Worm (Caenorhabditis elegans) whole organism, young adult: Measurements from ENCODE around the gene C35B1.9.
"Not testable (repeated sequence)": the region's sequence is repeated elsewhere in the genome, so short reads cannot be mapped to it uniquely, and the experiment has no call there.

Experiments
- B0336.3 ChIP-seq: fragments of 200-800 bp; sonication (Bioruptor generic); IDR thresholded peaks from 2 replicates; pipeline ENCODE4 v1.3.6; 2022; ENCODE audit warnings: missing genetic modification characterization, missing compliant biosample characterization
- F10E7.11 ChIP-seq: sonication (generic microtip); optimal IDR thresholded peaks from 2 replicates; lab custom pipeline; 2017; ENCODE audit warnings: mild to moderate bottlenecking, missing genetic modification characterization, moderate library complexity, missing compliant biosample characterization
- F23B12.7 ChIP-seq: sonication (generic microtip); optimal IDR thresholded peaks from 2 replicates; lab custom pipeline; 2017; ENCODE audit warnings: missing genetic modification characterization, mild to moderate bottlenecking, missing compliant biosample characterization, antibody characterized with exemption, moderate library complexity; ENCODE audit not compliant: insufficient read depth
- F33H1.4 ChIP-seq: fragments of 200-800 bp; sonication (Bioruptor generic); IDR thresholded peaks from 2 replicates; pipeline ENCODE4 v1.3.6; 2022; ENCODE audit warnings: missing genetic modification reagents, missing genetic modification characterization, missing compliant biosample characterization
- F57A8.1 ChIP-seq: fragments of 200-800 bp; sonication (Bioruptor generic); optimal IDR thresholded peaks from 2 replicates; lab custom pipeline; 2018; ENCODE audit warnings: mild to moderate bottlenecking, missing genetic modification characterization, moderate library complexity, missing compliant biosample characterization
- T26A5.8 ChIP-seq: sonication (generic microtip); optimal IDR thresholded peaks from 2 replicates; lab custom pipeline; 2016; ENCODE audit warnings: missing genetic modification characterization, missing compliant biosample characterization
- Y53F4B.3 ChIP-seq: fragments of 200-800 bp; sonication (Bioruptor generic); IDR thresholded peaks from 2 replicates; pipeline ENCODE4 v1.3.6; 2022; ENCODE audit warnings: missing genetic modification reagents, missing genetic modification characterization, missing compliant biosample characterization
- Y67H2A.10 ChIP-seq: fragments of 200-800 bp; sonication (Bioruptor generic); conservative IDR thresholded peaks from 2 replicates; pipeline ENCODE4 v1.3.6; 2022; ENCODE audit warnings: missing genetic modification reagents, missing genetic modification characterization, missing compliant biosample characterization
- Y79H2A.3 ChIP-seq: fragments of 200-800 bp; sonication (Bioruptor generic); conservative IDR thresholded peaks from 2 replicates; pipeline ENCODE4 v1.3.6; 2022; ENCODE audit warnings: missing genetic modification reagents, missing genetic modification characterization, missing compliant biosample characterization
- Y95B8A.8 ChIP-seq: fragments of 200-800 bp; sonication (Bioruptor generic); IDR thresholded peaks from 2 replicates; pipeline ENCODE4 v1.3.6; 2022; ENCODE audit warnings: missing genetic modification reagents, missing genetic modification characterization, missing compliant biosample characterization
- aptf-2 ChIP-seq: fragments of 200-800 bp; sonication (Bioruptor generic); conservative IDR thresholded peaks from 2 replicates; pipeline ENCODE4 v1.3.6; 2022; ENCODE audit warnings: missing genetic modification reagents, missing genetic modification characterization, missing compliant biosample characterization
- athp-1 ChIP-seq: sonication (generic microtip); optimal IDR thresholded peaks from 2 replicates; lab custom pipeline; 2017; ENCODE audit warnings: mild to moderate bottlenecking, missing genetic modification characterization, missing compliant biosample characterization
- bed-1 ChIP-seq: fragments of 200-800 bp; sonication (Bioruptor generic); IDR thresholded peaks from 2 replicates; pipeline ENCODE4 v1.3.6; 2022; ENCODE audit warnings: missing genetic modification reagents, missing genetic modification characterization, missing compliant biosample characterization
- cebp-1 ChIP-seq, 2 experiments: fragments of 200-800 bp in 1 of 2; sonication (Bioruptor generic) in 1 of 2; sonication (generic microtip) in 1 of 2; IDR thresholded peaks in 1 of 2; optimal IDR thresholded peaks in 1 of 2; 2 replicates each; pipeline versions ENCODE4 v1.3.6 to Lab custom; 2017 to 2022; ENCODE audit warnings: missing compliant biosample characterization in 2 of 2, missing genetic modification characterization in 2 of 2, mild to moderate bottlenecking in 1 of 2, missing genetic modification reagents in 1 of 2, moderate library complexity in 1 of 2
- ceh-79 ChIP-seq: sonication (generic microtip); optimal IDR thresholded peaks from 2 replicates; lab custom pipeline; 2017; ENCODE audit warnings: mild to moderate bottlenecking, missing genetic modification characterization, missing compliant biosample characterization
- chd-7 ChIP-seq: sonication (generic microtip); optimal IDR thresholded peaks from 2 replicates; lab custom pipeline; 2016; ENCODE audit warnings: mild to moderate bottlenecking, missing genetic modification characterization, moderate library complexity, missing compliant biosample characterization
- dox-1 ChIP-seq: fragments of 200-800 bp; sonication (Bioruptor generic); IDR thresholded peaks from 2 replicates; pipeline ENCODE4 v1.3.6; 2022; ENCODE audit warnings: missing genetic modification reagents, missing genetic modification characterization, missing compliant biosample characterization
- egl-18 ChIP-seq: fragments of 200-800 bp; sonication (Bioruptor generic); IDR thresholded peaks from 2 replicates; pipeline ENCODE4 v1.3.6; 2022; ENCODE audit warnings: missing genetic modification reagents, missing genetic modification characterization, missing compliant biosample characterization
- ets-4 ChIP-seq: fragments of 200-800 bp; sonication (Bioruptor generic); optimal IDR thresholded peaks from 2 replicates; lab custom pipeline; 2018; ENCODE audit warnings: mild to moderate bottlenecking, missing genetic modification characterization, missing compliant biosample characterization
- him-1 ChIP-seq: sonication (generic microtip); optimal IDR thresholded peaks from 2 replicates; lab custom pipeline; 2016; ENCODE audit warnings: missing genotype, missing genetic modification reagents, missing genetic modification characterization, missing compliant biosample characterization
- let-526 ChIP-seq: fragments of 200-800 bp; sonication (Bioruptor generic); IDR thresholded peaks from 2 replicates; pipeline ENCODE4 v1.3.6; 2022; ENCODE audit warnings: missing genetic modification reagents, missing genetic modification characterization, missing compliant biosample characterization
- lin-26 ChIP-seq: fragments of 200-800 bp; sonication (Bioruptor generic); IDR thresholded peaks from 2 replicates; pipeline ENCODE4 v1.3.6; 2022; ENCODE audit warnings: missing genetic modification reagents, missing genetic modification characterization, missing compliant biosample characterization
- lin-35 ChIP-seq, 3 experiments: fragments of 150-350 bp in 2 of 3; sonication (generic microtip) in 1 of 3; optimal IDR thresholded peaks; 2 replicates each; lab custom pipeline; 2014 to 2018; ENCODE audit warnings: missing biosample characterization in 3 of 3, missing genetic modification characterization in 3 of 3, missing genetic modification reagents in 3 of 3
- lin-40 ChIP-seq: sonication (generic microtip); optimal IDR thresholded peaks from 2 replicates; lab custom pipeline; 2016; ENCODE audit warnings: missing genetic modification characterization, mild to moderate bottlenecking, missing compliant biosample characterization, missing genotype, missing genetic modification reagents
- lin-54 ChIP-seq: fragments of 200-800 bp; sonication (Bioruptor generic); optimal IDR thresholded peaks from 2 replicates; lab custom pipeline; 2018; ENCODE audit warnings: mild to moderate bottlenecking, missing genetic modification characterization, missing compliant biosample characterization
- lir-1 ChIP-seq: fragments of 200-800 bp; sonication (Bioruptor generic); conservative IDR thresholded peaks from 2 replicates; pipeline ENCODE4 v1.3.6; 2022; ENCODE audit warnings: missing genetic modification reagents, missing genetic modification characterization, missing compliant biosample characterization
- madf-8 ChIP-seq: fragments of 200-800 bp; sonication (Bioruptor generic); conservative IDR thresholded peaks from 2 replicates; pipeline ENCODE4 v1.3.6; 2022; ENCODE audit warnings: missing genetic modification reagents, missing genetic modification characterization, missing compliant biosample characterization
- mel-28 ChIP-seq: sonication (generic microtip); optimal IDR thresholded peaks from 2 replicates; lab custom pipeline; 2016; ENCODE audit warnings: borderline replicate concordance, mild to moderate bottlenecking, missing genetic modification characterization, missing compliant biosample characterization
- mxl-1 ChIP-seq: sonication (generic microtip); optimal IDR thresholded peaks from 2 replicates; lab custom pipeline; 2016; ENCODE audit warnings: missing genetic modification characterization, missing compliant biosample characterization
- nfya-2 ChIP-seq: fragments of 200-800 bp; sonication (Bioruptor generic); IDR thresholded peaks from 2 replicates; pipeline ENCODE4 v1.3.6; 2022; ENCODE audit warnings: missing genetic modification reagents, missing genetic modification characterization, missing compliant biosample characterization
- nfyb-1 ChIP-seq: fragments of 200-800 bp; sonication (Bioruptor generic); IDR thresholded peaks from 2 replicates; pipeline ENCODE4 v1.3.6; 2022; ENCODE audit warnings: missing genetic modification reagents, missing genetic modification characterization, missing compliant biosample characterization
- nhr-80 ChIP-seq: sonication (generic microtip); optimal IDR thresholded peaks from 2 replicates; lab custom pipeline; 2016; ENCODE audit warnings: missing genetic modification characterization, missing compliant biosample characterization
- sdz-38 ChIP-seq: sonication (generic microtip); optimal IDR thresholded peaks from 2 replicates; lab custom pipeline; 2016; ENCODE audit warnings: missing genotype, missing genetic modification characterization, missing compliant biosample characterization
- zfh-2 ChIP-seq: fragments of 200-800 bp; sonication (Bioruptor generic); conservative IDR thresholded peaks from 2 replicates; pipeline ENCODE4 v1.3.6; 2022; ENCODE audit warnings: missing genetic modification reagents, missing genetic modification characterization, missing compliant biosample characterization
- ztf-22 ChIP-seq: fragments of 200-800 bp; sonication (Bioruptor generic); optimal IDR thresholded peaks from 2 replicates; lab custom pipeline; 2018; ENCODE audit warnings: mild to moderate bottlenecking, missing genetic modification characterization, moderate library complexity, missing compliant biosample characterization
- ztf-25 ChIP-seq: fragments of 200-800 bp; sonication (Bioruptor generic); IDR thresholded peaks from 2 replicates; pipeline ENCODE4 v1.3.6; 2022; ENCODE audit warnings: missing genetic modification reagents, missing genetic modification characterization, missing compliant biosample characterization
- ztf-28 ChIP-seq: fragments of 200-800 bp; sonication (Bioruptor generic); IDR thresholded peaks from 2 replicates; pipeline ENCODE4 v1.3.6; 2022; ENCODE audit warnings: missing genetic modification reagents, missing genetic modification characterization, missing compliant biosample characterization

The C35B1.9 gene

ce11 chrIV:4080846-4081245 lies at the start of gene C35B1.9, which contains the start of gene C35B1.3:
TSS of gene C35B1.9 (minus strand) at chrIV:4080946.
TSS of gene C35B1.3 (plus strand) at chrIV:4081151.
- no peak for TF ChIP-seq F57A8.1 (GFP tag; lab: Kevin White, UChicago)
- no peak for TF ChIP-seq F23B12.7 (tag; lab: Kevin White, UChicago)
- TF ChIP-seq egl-18 = no peak
- no peak for TF ChIP-seq dox-1 (GFP tag; lab: Robert Waterston, UW)
- TF ChIP-seq Y95B8A.8 (GFP tag; lab: Robert Waterston, UW) = no peak
- no peak for TF ChIP-seq nfya-2
- TF ChIP-seq athp-1 (tag; lab: Kevin White, UChicago) = no peak
- no peak for TF ChIP-seq mel-28 (tag; lab: Kevin White, UChicago)

DNA sequence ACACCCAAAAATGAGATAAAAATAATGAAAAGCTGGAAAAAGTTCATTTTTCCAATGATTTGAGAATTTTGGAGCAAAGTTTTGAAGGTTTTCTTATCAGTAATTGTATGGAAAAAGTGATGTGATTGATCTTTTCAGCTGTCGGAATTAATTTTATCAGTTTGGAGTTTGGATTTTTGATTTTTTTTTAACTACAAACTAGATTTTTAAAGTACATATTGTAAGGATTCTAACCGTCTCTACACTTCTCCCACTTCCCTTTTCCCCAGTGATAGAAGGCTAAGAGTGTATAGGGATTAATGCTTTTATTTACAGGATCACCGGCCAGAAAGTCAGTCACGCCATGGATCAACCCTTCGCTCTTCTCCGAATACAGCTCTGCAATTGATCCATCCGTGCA lies 44.9 kb upstream of the C35B1.9 start, which contains the start of gene F49F1.7:
F49F1.7 (minus strand) TSS at position 101 of the 400 bp plus-strand sequence.
- not testable (repeated sequence) for TF ChIP-seq sdz-38 (tag; lab: Kevin White, UChicago); bed-1; mxl-1 (tag; lab: Kevin White, UChicago)

ce11 chrIV:4123083-4123482 lies 42.3 kb upstream of the C35B1.9 start, which contains the start of gene mul-1:
TSS of gene mul-1 (minus strand) at chrIV:4123166.
- TF ChIP-seq nhr-80 (tag; lab: Kevin White, UChicago) (peak; percentile 46), Y53F4B.3 (GFP tag; lab: Robert Waterston, UW) (no peak)

DNA sequence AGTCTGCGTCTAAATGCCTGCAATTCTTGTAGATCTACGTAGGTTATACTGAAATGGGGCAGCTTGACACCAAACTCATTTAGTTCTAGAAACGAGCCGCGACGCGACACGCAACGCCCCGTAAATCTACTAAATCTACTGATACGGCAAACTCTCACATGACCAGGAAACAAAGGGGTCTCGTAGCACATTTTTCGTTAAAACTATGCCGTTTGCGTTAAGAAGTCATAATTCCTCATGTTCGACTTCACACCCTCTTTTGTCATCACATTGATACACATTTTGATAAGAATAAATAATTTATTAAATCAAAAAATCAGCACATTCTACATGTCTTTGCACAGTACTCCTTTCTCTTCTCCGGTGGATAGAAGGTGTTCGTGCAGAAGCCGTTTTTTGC lies 40.3 kb upstream of the C35B1.9 start:
- TF ChIP-seq nhr-80 (tag; lab: Kevin White, UChicago) (peak; percentile 19), aptf-2 (no peak)

- no peak for TF ChIP-seq ztf-25 (GFP tag; lab: Robert Waterston, UW)
- TF ChIP-seq aptf-2 = no peak
- no peak for TF ChIP-seq lin-26 (GFP tag; lab: Robert Waterston, UW)
- TF ChIP-seq Y79H2A.3 = no peak
These were observed 39.5 kb upstream of the C35B1.9 start, which contains the start of gene F49F1.5 for ce11 chrIV:4120263-4120662. TSS of gene F49F1.5 (minus strand) at chrIV:4120415.

- TF ChIP-seq nfyb-1 (GFP tag; lab: Robert Waterston, UW) (no peak), F10E7.11 (no peak), nhr-80 (tag; lab: Kevin White, UChicago) (peak; percentile 17), lir-1 (no peak), F33H1.4 (no peak)
- TF ChIP-seq, all 124 proteins: peak for 1
These were observed 36.7 kb upstream of the C35B1.9 start, which contains the start of gene drd-50 for ce11 chrIV:4117432-4117831. TSS of gene drd-50 (plus strand) at chrIV:4117732.

- no peak for TF ChIP-seq chd-7
- TF ChIP-seq T26A5.8 (tag; lab: Kevin White, UChicago) = no peak
- no peak for TF ChIP-seq him-1 (tag; lab: Kevin White, UChicago)
- TF ChIP-seq lin-35 (GFP tag; optimal IDR thresholded peaks at IDR 0.05; lab: Kevin White, UChicago) = no peak
- TF ChIP-seq let-526 = no peak
- TF ChIP-seq Y67H2A.10 (GFP tag; lab: Robert Waterston, UW) = no peak
- TF ChIP-seq lin-40 (tag; lab: Kevin White, UChicago) = no peak
- no peak for TF ChIP-seq cebp-1 (GFP tag; IDR thresholded peaks at IDR 0.05; lab: Robert Waterston, UW)
- TF ChIP-seq cebp-1 (tag; optimal IDR thresholded peaks at IDR 0.05; lab: Kevin White, UChicago) = no peak
- TF ChIP-seq ets-4 = no peak
- no peak for TF ChIP-seq ztf-22 (GFP tag; lab: Kevin White, UChicago)
- no peak for TF ChIP-seq madf-8 (GFP tag; lab: Robert Waterston, UW)
- TF ChIP-seq ceh-79 = no peak
- TF ChIP-seq ztf-28 = no peak
- no peak for TF ChIP-seq zfh-2 (GFP tag; lab: Robert Waterston, UW)
- no peak for TF ChIP-seq F23B12.7 (tag; lab: Kevin White, UChicago)
- no peak for TF ChIP-seq Y79H2A.3
- no peak for TF ChIP-seq lin-54
- TF ChIP-seq B0336.3 (GFP tag; lab: Robert Waterston, UW) = no peak
These were observed 34.9 kb upstream of the C35B1.9 start, which contains the start of the genes F49F1.4 and F49F1.2 for ce11 chrIV:4115634-4116033. TSS of gene F49F1.4 (minus strand) at chrIV:4115734. TSS of gene F49F1.2 (plus strand) at chrIV:4115943.
